Worm (Caenorhabditis elegans): ENCODE measurements around the gene hsp-12.6.

DNA sequence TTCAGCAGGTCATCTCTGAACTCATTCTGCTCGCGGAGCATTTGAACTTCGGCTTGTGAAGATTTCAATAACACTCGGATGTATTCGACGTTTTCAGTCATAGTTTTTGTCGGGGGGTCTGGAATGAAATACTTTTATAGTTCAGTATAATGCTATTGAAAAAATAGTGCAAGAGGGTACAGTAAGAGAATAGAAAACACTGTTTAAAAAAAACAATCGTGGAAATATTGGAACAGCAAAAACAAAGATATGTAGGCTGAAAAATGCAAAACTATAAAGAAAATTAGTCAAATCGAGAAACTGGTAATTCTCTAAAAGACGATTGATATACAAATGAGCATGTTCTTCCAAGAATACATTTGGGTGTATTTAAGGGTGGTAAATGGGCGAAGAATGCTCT, 39.0 kb downstream of the hsp-12.6 start, which contains the start of gene F56D5.5:
- TF ChIP-seq hlh-6 (tag; optimal IDR thresholded peaks at IDR 0.05) (no peak), ama-1 (optimal IDR thresholded peaks at IDR 0.05) (no peak), ceh-22 (tag; optimal IDR thresholded peaks at IDR 0.05) (no peak), rnt-1 (tag; optimal IDR thresholded peaks at IDR 0.05) (no peak), dve-1 (tag; optimal IDR thresholded peaks at IDR 0.05) (no peak), nhr-11 (tag; optimal IDR thresholded peaks at IDR 0.05) (no peak), pha-4 (tag; optimal IDR thresholded peaks at IDR 0.05) (no peak), sox-2 (GFP tag; IDR thresholded peaks at IDR 0.05) (no peak), hlh-13 (GFP tag; optimal IDR thresholded peaks at IDR 0.05) (no peak), fkh-10 (GFP tag; optimal IDR thresholded peaks at IDR 0.05) (no peak)

All from whole organism, late embryonic.